Worm (Caenorhabditis elegans) whole organism, L3 larva: Measurements from ENCODE around the gene ZK673.6.
A peak's percentile ranks its signal among the peaks of the same experiment; 100 is the strongest.

ENCODE experiments used
- R02D3.7 ChIP-seq: fragments of 150-350 bp; optimal IDR thresholded peaks from 2 replicates; lab custom pipeline; 2014; ENCODE audit warnings: missing biosample characterization, missing genetic modification characterization
- ZK546.5 ChIP-seq: sonication (generic microtip); optimal IDR thresholded peaks from 2 replicates; lab custom pipeline; 2017; ENCODE audit warnings: missing biosample characterization, missing genetic modification characterization
- aly-2 ChIP-seq: fragments of 150-350 bp; optimal IDR thresholded peaks from 2 replicates; lab custom pipeline; 2014; ENCODE audit warnings: missing biosample characterization, missing genetic modification characterization
- ama-1 ChIP-seq: fragments of 150-350 bp; optimal IDR thresholded peaks from 2 replicates; lab custom pipeline; 2018
- ceh-16 ChIP-seq: sonication (generic microtip); optimal IDR thresholded peaks from 2 replicates; lab custom pipeline; 2017; ENCODE audit warnings: missing biosample characterization, missing genetic modification characterization
- ceh-28 ChIP-seq: fragments of 150-350 bp; optimal IDR thresholded peaks from 2 replicates; lab custom pipeline; 2014; ENCODE audit warnings: missing biosample characterization, missing genetic modification reagents, missing genetic modification characterization
- ceh-82 ChIP-seq: fragments of 150-350 bp; optimal IDR thresholded peaks from 2 replicates; lab custom pipeline; 2014; ENCODE audit warnings: missing biosample characterization, missing genetic modification characterization
- ceh-9 ChIP-seq: sonication (generic microtip); optimal IDR thresholded peaks from 2 replicates; lab custom pipeline; 2018; ENCODE audit warnings: missing biosample characterization, missing genetic modification characterization
- daf-12 ChIP-seq: fragments of 150-350 bp; optimal IDR thresholded peaks from 2 replicates; lab custom pipeline; 2014; ENCODE audit warnings: missing biosample characterization, missing genetic modification reagents, missing genetic modification characterization
- egl-27 ChIP-seq: sonication (generic microtip); optimal IDR thresholded peaks from 4 replicates; lab custom pipeline; 2017; ENCODE audit warnings: missing biosample characterization, missing genetic modification reagents, missing genetic modification characterization
- elt-1 ChIP-seq: fragments of 150-350 bp; optimal IDR thresholded peaks from 2 replicates; lab custom pipeline; 2014; ENCODE audit warnings: missing biosample characterization, missing genetic modification characterization
- elt-2 ChIP-seq: sonication (generic microtip); optimal IDR thresholded peaks from 2 replicates; lab custom pipeline; 2016; ENCODE audit warnings: missing genetic modification reagents, mild to moderate bottlenecking, missing genetic modification characterization, missing compliant biosample characterization
- elt-3 ChIP-seq, 3 experiments: fragments of 150-350 bp in 1 of 3; sonication (generic microtip) in 2 of 3; optimal IDR thresholded peaks; 2 replicates in 2 of 3; 4 replicates in 1 of 3; lab custom pipeline; 2014 to 2017; ENCODE audit warnings: missing biosample characterization in 3 of 3, missing genetic modification characterization in 3 of 3
- eor-1 ChIP-seq, 2 experiments: fragments of 150-350 bp; optimal IDR thresholded peaks; 2 replicates each; lab custom pipeline; 2014 to 2018; ENCODE audit warnings: missing biosample characterization in 2 of 2, missing genetic modification characterization in 2 of 2
- fkh-10 ChIP-seq: sonication (generic microtip); optimal IDR thresholded peaks from 2 replicates; lab custom pipeline; 2017; ENCODE audit warnings: missing biosample characterization, missing genetic modification reagents, missing genetic modification characterization
- fkh-2 ChIP-seq: fragments of 150-350 bp; optimal IDR thresholded peaks from 2 replicates; lab custom pipeline; 2014; ENCODE audit warnings: missing biosample characterization, missing genetic modification reagents, missing genetic modification characterization
- fos-1 ChIP-seq: fragments of 150-350 bp; optimal IDR thresholded peaks from 2 replicates; lab custom pipeline; 2014; ENCODE audit warnings: missing biosample characterization, missing genetic modification characterization
- hmg-11 ChIP-seq: sonication (generic microtip); optimal IDR thresholded peaks from 2 replicates; lab custom pipeline; 2016; ENCODE audit warnings: missing genetic modification characterization, missing compliant biosample characterization
- jun-1 ChIP-seq: fragments of 150-350 bp; optimal IDR thresholded peaks from 2 replicates; lab custom pipeline; 2014; ENCODE audit warnings: missing biosample characterization, missing genetic modification reagents, missing genetic modification characterization
- lin-15B ChIP-seq: fragments of 150-350 bp; optimal IDR thresholded peaks from 2 replicates; lab custom pipeline; 2014; ENCODE audit warnings: missing biosample characterization, missing genetic modification characterization
- lin-39 ChIP-seq: fragments of 150-350 bp; optimal IDR thresholded peaks from 2 replicates; lab custom pipeline; 2018; ENCODE audit warnings: missing biosample characterization, missing genetic modification reagents, missing genetic modification characterization
- lsy-12 ChIP-seq: sonication (generic microtip); optimal IDR thresholded peaks from 2 replicates; lab custom pipeline; 2016; ENCODE audit warnings: mild to moderate bottlenecking, missing genetic modification characterization, missing compliant biosample characterization
- mdl-1 ChIP-seq: fragments of 150-350 bp; optimal IDR thresholded peaks from 2 replicates; lab custom pipeline; 2014; ENCODE audit warnings: missing biosample characterization, missing genetic modification characterization
- mml-1 ChIP-seq: fragments of 150-350 bp; sonication (generic microtip); optimal IDR thresholded peaks from 3 replicates; lab custom pipeline; 2014; ENCODE audit warnings: missing biosample characterization, missing genetic modification characterization
- nfya-1 ChIP-seq: sonication (generic microtip); optimal IDR thresholded peaks from 2 replicates; lab custom pipeline; 2017; ENCODE audit warnings: missing genetic modification characterization, mild to moderate bottlenecking, missing compliant biosample characterization, antibody characterized with exemption, moderate library complexity; ENCODE audit not compliant: insufficient read depth
- nhr-11 ChIP-seq: fragments of 150-350 bp; optimal IDR thresholded peaks from 2 replicates; lab custom pipeline; 2014; ENCODE audit warnings: missing biosample characterization, missing genetic modification characterization
- nhr-12 ChIP-seq: fragments of 150-350 bp; optimal IDR thresholded peaks from 2 replicates; lab custom pipeline; 2014; ENCODE audit warnings: missing biosample characterization, missing genetic modification characterization
- nhr-23 ChIP-seq: fragments of 150-350 bp; optimal IDR thresholded peaks from 2 replicates; lab custom pipeline; 2014; ENCODE audit warnings: missing biosample characterization, missing genetic modification reagents, missing genetic modification characterization
- nhr-237 ChIP-seq: fragments of 150-350 bp; optimal IDR thresholded peaks from 2 replicates; lab custom pipeline; 2014; ENCODE audit warnings: missing biosample characterization, missing genetic modification characterization
- nhr-25 ChIP-seq: sonication (generic microtip); optimal IDR thresholded peaks from 2 replicates; lab custom pipeline; 2017; ENCODE audit warnings: missing biosample characterization, missing genetic modification characterization
- nhr-28 ChIP-seq: fragments of 150-350 bp; optimal IDR thresholded peaks from 2 replicates; lab custom pipeline; 2014; ENCODE audit warnings: missing biosample characterization, missing genetic modification characterization
- nhr-43 ChIP-seq: sonication (generic microtip); optimal IDR thresholded peaks from 2 replicates; lab custom pipeline; 2016; ENCODE audit warnings: mild to moderate bottlenecking, missing genetic modification characterization, missing compliant biosample characterization; ENCODE audit not compliant: poor library complexity, severe bottlenecking
- nhr-67 ChIP-seq: fragments of 150-350 bp; optimal IDR thresholded peaks from 2 replicates; lab custom pipeline; 2014; ENCODE audit warnings: missing biosample characterization, missing genetic modification characterization
- nhr-76 ChIP-seq: fragments of 150-350 bp; sonication (generic microtip); optimal IDR thresholded peaks from 5 replicates; lab custom pipeline; 2014; ENCODE audit warnings: missing biosample characterization, missing genetic modification characterization
- nhr-77 ChIP-seq: fragments of 150-350 bp; optimal IDR thresholded peaks from 2 replicates; lab custom pipeline; 2014; ENCODE audit warnings: missing biosample characterization, missing genetic modification characterization
- pha-4 ChIP-seq: fragments of 150-350 bp; optimal IDR thresholded peaks from 2 replicates; lab custom pipeline; 2014; ENCODE audit warnings: missing biosample characterization, missing genetic modification reagents, missing genetic modification characterization
- pqm-1 ChIP-seq: fragments of 150-350 bp; optimal IDR thresholded peaks from 2 replicates; lab custom pipeline; 2017; ENCODE audit warnings: missing biosample characterization, missing genetic modification characterization, inconsistent platforms
- sea-2 ChIP-seq: fragments of 150-350 bp; sonication (generic microtip); optimal IDR thresholded peaks from 4 replicates; lab custom pipeline; 2014; ENCODE audit warnings: missing biosample characterization, missing genetic modification reagents, missing genetic modification characterization
- skn-1 ChIP-seq: fragments of 150-350 bp; optimal IDR thresholded peaks from 2 replicates; lab custom pipeline; 2014; ENCODE audit warnings: missing biosample characterization, missing genetic modification characterization
- snpc-4 ChIP-seq: fragments of 150-350 bp; optimal IDR thresholded peaks from 2 replicates; lab custom pipeline; 2014; ENCODE audit warnings: missing biosample characterization, missing genetic modification characterization
- unc-39 ChIP-seq: sonication (generic microtip); optimal IDR thresholded peaks from 4 replicates; lab custom pipeline; 2017; ENCODE audit warnings: missing biosample characterization, missing genetic modification characterization
- unc-62 ChIP-seq: fragments of 150-350 bp; sonication (generic microtip); optimal IDR thresholded peaks from 4 replicates; lab custom pipeline; 2014; ENCODE audit warnings: missing biosample characterization, missing genetic modification reagents, missing genetic modification characterization
- zag-1 ChIP-seq: fragments of 150-350 bp; optimal IDR thresholded peaks from 2 replicates; lab custom pipeline; 2014; ENCODE audit warnings: missing biosample characterization, missing genetic modification characterization
- ztf-11 ChIP-seq: fragments of 150-350 bp; optimal IDR thresholded peaks from 2 replicates; lab custom pipeline; 2014; ENCODE audit warnings: missing biosample characterization, missing genetic modification characterization
- ztf-4 ChIP-seq: fragments of 150-350 bp; optimal IDR thresholded peaks from 2 replicates; lab custom pipeline; 2014; ENCODE audit warnings: missing biosample characterization, missing genetic modification characterization

The ZK673.6 gene

DNA sequence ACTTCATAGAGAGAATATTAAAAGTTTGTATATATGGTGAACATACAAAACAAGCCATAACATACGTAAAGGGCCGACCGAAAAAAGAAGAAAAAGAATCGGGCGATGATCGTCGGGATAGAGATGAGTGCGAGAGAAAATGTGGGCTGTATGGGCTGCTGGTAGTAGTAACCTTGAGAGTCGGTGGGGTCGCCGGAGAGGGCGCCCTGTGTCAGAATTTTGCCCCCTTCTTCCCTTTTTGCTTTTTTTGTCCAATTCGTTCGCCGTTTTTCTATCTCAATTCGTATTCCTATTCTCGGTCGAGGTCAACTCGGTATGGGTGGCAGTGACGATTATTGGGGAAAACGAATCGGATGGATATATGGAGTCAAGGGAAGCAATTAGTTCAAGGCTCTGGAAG lies 41.8 kb upstream of the ZK673.6 start:
- TF ChIP-seq unc-62 (GFP tag; lab: Kevin White, UChicago): no peak
- no peak for TF ChIP-seq lsy-12 (tag; lab: Kevin White, UChicago)
- TF ChIP-seq zag-1 (tag; lab: Kevin White, UChicago): no peak
- TF ChIP-seq nhr-25 (tag; lab: Kevin White, UChicago): peak; percentile 73
- TF ChIP-seq nhr-23 (tag; lab: Kevin White, UChicago): peak; percentile 46
- no peak for TF ChIP-seq ztf-11 (tag; lab: Kevin White, UChicago)
- no peak for TF ChIP-seq fkh-2 (tag; lab: Kevin White, UChicago)
- no peak for TF ChIP-seq ama-1
- TF ChIP-seq nfya-1 (tag; lab: Kevin White, UChicago): no peak
- no peak for TF ChIP-seq ceh-28

DNA sequence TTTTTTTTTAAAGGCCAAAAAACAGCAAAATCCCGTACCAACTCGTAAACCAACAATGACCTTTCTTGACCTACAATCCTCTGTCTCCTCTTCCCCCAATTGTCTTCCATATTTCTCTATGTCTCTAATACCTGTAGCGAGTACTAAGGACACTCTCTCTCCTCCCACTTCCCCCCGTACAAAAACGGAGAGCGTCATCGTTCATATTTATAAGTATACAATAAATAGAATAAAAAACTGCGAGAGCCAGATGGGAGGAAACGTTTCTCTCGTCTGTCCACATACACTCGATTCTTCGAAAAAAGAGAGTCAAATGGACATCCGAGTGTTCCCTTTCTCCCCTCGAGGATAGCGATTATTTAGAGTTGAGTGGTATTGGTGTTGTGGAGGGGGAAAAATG lies 40.6 kb upstream of the ZK673.6 start:
- TF ChIP-seq pha-4 (tag; lab: Kevin White, UChicago) (peak; percentile 89), daf-12 (tag; lab: Kevin White, UChicago) (no peak), ztf-4 (tag; lab: Kevin White, UChicago) (no peak), nfya-1 (tag; lab: Kevin White, UChicago) (peak; percentile 1), elt-2 (tag; lab: Kevin White, UChicago) (no peak), lin-39 (tag; lab: Kevin White, UChicago) (peak; percentile 20), lsy-12 (tag; lab: Kevin White, UChicago) (no peak), nhr-25 (tag; lab: Kevin White, UChicago) (peak; percentile 46), nhr-23 (tag; lab: Kevin White, UChicago) (peak; percentile 58), egl-27 (no peak), nhr-237 (tag; lab: Kevin White, UChicago) (no peak), fkh-2 (tag; lab: Kevin White, UChicago) (no peak), mml-1 (no peak), ceh-9 (tag; lab: Kevin White, UChicago) (no peak), jun-1 (tag; lab: Kevin White, UChicago) (peak; percentile 35)

DNA sequence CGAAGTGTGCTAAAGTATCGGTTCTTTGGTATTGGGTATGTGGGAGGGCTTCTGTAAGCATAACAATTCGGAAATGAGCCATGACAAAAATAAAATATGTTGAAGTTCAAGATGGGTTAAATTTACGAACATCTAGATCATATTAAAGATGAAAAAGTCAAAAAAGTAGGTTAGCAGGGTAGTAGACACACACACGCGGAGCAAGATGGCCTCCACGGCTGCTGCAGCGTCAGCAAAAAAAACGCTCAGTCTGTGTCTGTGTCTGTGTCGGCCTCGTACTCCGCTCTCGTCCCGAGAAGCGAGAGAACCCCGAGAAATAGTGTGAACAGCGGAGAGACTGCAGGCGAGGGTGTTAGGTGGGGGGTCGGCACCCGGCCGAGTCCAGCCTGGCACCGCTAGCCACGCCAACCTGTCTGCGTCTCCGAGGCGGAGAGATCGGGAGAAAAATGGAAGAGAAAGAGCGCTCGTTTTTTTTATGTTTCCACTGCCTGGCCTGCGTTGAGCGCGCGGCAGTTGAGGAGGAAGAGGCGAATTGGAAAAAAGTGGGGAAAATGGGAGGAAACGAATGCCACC lies 38.4 kb upstream of the ZK673.6 start, which contains the start of gene myrf-1:
myrf-1 (minus strand) TSS at position 51 of the 573 bp plus-strand sequence.
- peak; percentile 47 for TF ChIP-seq nhr-77 (tag; lab: Kevin White, UChicago)
- peak; percentile 64 for TF ChIP-seq lin-15B (tag; lab: Kevin White, UChicago)
- TF ChIP-seq elt-1: peak; percentile 56
- TF ChIP-seq aly-2: no peak
- TF ChIP-seq ceh-9 (tag; lab: Kevin White, UChicago): no peak
- TF ChIP-seq ceh-16 (tag; lab: Kevin White, UChicago): no peak
- peak in 2 of 3 experiments; percentile 18 to 35 for TF ChIP-seq elt-3 (tag; optimal IDR thresholded peaks at IDR 0.05; lab: Kevin White, UChicago)
- TF ChIP-seq nhr-23 (tag; lab: Kevin White, UChicago): peak; percentile 91
- peak; percentile 3 for TF ChIP-seq nhr-67 (tag; lab: Kevin White, UChicago)
- peak; percentile 83 for TF ChIP-seq unc-62 (GFP tag; lab: Kevin White, UChicago)
- TF ChIP-seq nfya-1 (tag; lab: Kevin White, UChicago): peak; percentile 90
- peak; percentile 61 for TF ChIP-seq skn-1 (tag; lab: Kevin White, UChicago)
- TF ChIP-seq hmg-11 (tag; lab: Kevin White, UChicago): peak; percentile 99
- no peak for TF ChIP-seq egl-27
- TF ChIP-seq mml-1: no peak
- peak; percentile 74 for TF ChIP-seq nhr-43 (tag; lab: Kevin White, UChicago)
- peak; percentile 92 for TF ChIP-seq lsy-12 (tag; lab: Kevin White, UChicago)
- peak; percentile 87 for TF ChIP-seq nhr-11 (tag; lab: Kevin White, UChicago)
- no peak for TF ChIP-seq ztf-4 (tag; lab: Kevin White, UChicago)
- TF ChIP-seq ceh-82 (tag; lab: Kevin White, UChicago): peak; percentile 43
- TF ChIP-seq nhr-12 (tag; lab: Kevin White, UChicago): no peak
- TF ChIP-seq ztf-11 (tag; lab: Kevin White, UChicago): no peak
- TF ChIP-seq snpc-4 (tag; lab: Kevin White, UChicago): peak; percentile 33
- no peak for TF ChIP-seq nhr-28 (tag; lab: Kevin White, UChicago)
- TF ChIP-seq nhr-237 (tag; lab: Kevin White, UChicago): no peak
- TF ChIP-seq jun-1 (tag; lab: Kevin White, UChicago): peak; percentile 62
- peak; percentile 48 for TF ChIP-seq fos-1 (tag; lab: Kevin White, UChicago)
- TF ChIP-seq fkh-2 (tag; lab: Kevin White, UChicago): no peak
- TF ChIP-seq R02D3.7 (tag; lab: Kevin White, UChicago): peak; percentile 53
- peak; percentile 17 for TF ChIP-seq fkh-10
- TF ChIP-seq daf-12 (tag; lab: Kevin White, UChicago): no peak
- TF ChIP-seq ama-1: peak; percentile 67
- peak; percentile 39 for TF ChIP-seq sea-2 (GFP tag; lab: Kevin White, UChicago)
- no peak for TF ChIP-seq nhr-76
- TF ChIP-seq nhr-25 (tag; lab: Kevin White, UChicago): peak; percentile 77
- TF ChIP-seq elt-2 (tag; lab: Kevin White, UChicago): peak; percentile 80
- peak; percentile 84 for TF ChIP-seq ceh-28
- TF ChIP-seq pqm-1 (tag; lab: Kevin White, UChicago): peak; percentile 8
- TF ChIP-seq unc-39 (tag; lab: Kevin White, UChicago): no peak
- peak; percentile 57 for TF ChIP-seq zag-1 (tag; lab: Kevin White, UChicago)
- peak; percentile 92 for TF ChIP-seq pha-4 (tag; lab: Kevin White, UChicago)
- peak; percentile 70 for TF ChIP-seq mdl-1
- TF ChIP-seq lin-39 (tag; lab: Kevin White, UChicago): peak; percentile 96
- no peak for TF ChIP-seq eor-1 (tag; optimal IDR thresholded peaks at IDR 0.05; lab: Kevin White, UChicago)
- no peak for TF ChIP-seq ZK546.5 (tag; lab: Kevin White, UChicago)
